Fruit fly (Drosophila melanogaster) whole organism, embryonic: ENCODE data around the gene Bcat.
A peak's percentile ranks its signal among the peaks of the same experiment; 100 is the strongest.

Source experiments
- ATbp ChIP-seq: fragments of 200-800 bp; sonication (Bioruptor generic); optimal IDR thresholded peaks from 2 replicates; lab custom pipeline; 2017; ENCODE audit warnings: missing biosample characterization, mild to moderate bottlenecking, missing genetic modification characterization, missing genetic modification reagents
- Asciz ChIP-seq: fragments of 200-800 bp; sonication (Bioruptor generic); optimal IDR thresholded peaks from 2 replicates; lab custom pipeline; 2017; ENCODE audit warnings: missing biosample characterization, mild to moderate bottlenecking, missing genetic modification characterization, missing genetic modification reagents
- Bgb ChIP-seq: fragments of 200-800 bp; sonication (Bioruptor generic); IDR thresholded peaks from 2 replicates; pipeline ENCODE4 v1.3.6; 2022; ENCODE audit warnings: missing biosample characterization, missing genetic modification characterization; ENCODE audit not compliant: partially characterized antibody
- Blimp-1 ChIP-seq: fragments of 200-800 bp; sonication (Bioruptor generic); optimal IDR thresholded peaks from 3 replicates; lab custom pipeline; 2018; ENCODE audit warnings: missing biosample characterization, missing genetic modification characterization, mild to moderate bottlenecking, moderate library complexity, missing genetic modification reagents
- CG10654 ChIP-seq: fragments of 200-800 bp; sonication (Bioruptor generic); optimal IDR thresholded peaks from 2 replicates; lab custom pipeline; 2016; ENCODE audit warnings: missing biosample characterization, missing genetic modification characterization
- CG11247 ChIP-seq: fragments of 200-800 bp; sonication (Bioruptor generic); IDR thresholded peaks from 2 replicates; pipeline ENCODE4 v1.3.6; 2022; ENCODE audit warnings: missing biosample characterization, missing genetic modification characterization
- CG33557 ChIP-seq: fragments of 200-800 bp; sonication (Bioruptor generic); optimal IDR thresholded peaks from 2 replicates; lab custom pipeline; 2019; ENCODE audit warnings: missing biosample characterization, mild to moderate bottlenecking, missing genetic modification characterization, moderate library complexity
- CG34376 ChIP-seq: fragments of 200-800 bp; sonication (Bioruptor generic); optimal IDR thresholded peaks from 2 replicates; lab custom pipeline; 2018; ENCODE audit warnings: missing biosample characterization, mild to moderate bottlenecking, missing genetic modification characterization
- CG43689 ChIP-seq: fragments of 200-800 bp; sonication (Bioruptor generic); IDR thresholded peaks from 2 replicates; pipeline ENCODE4 v1.3.6; 2022; ENCODE audit warnings: missing biosample characterization, missing genetic modification characterization
- CG7745 ChIP-seq: fragments of 200-800 bp; sonication (Bioruptor generic); optimal IDR thresholded peaks from 2 replicates; lab custom pipeline; 2018; ENCODE audit warnings: missing biosample characterization, mild to moderate bottlenecking, missing genetic modification characterization, moderate library complexity
- CG8290 ChIP-seq, 3 experiments: fragments of 200-800 bp; sonication (Bioruptor generic); optimal IDR thresholded peaks; 2 replicates each; lab custom pipeline; 2016 to 2019; ENCODE audit warnings: missing biosample characterization in 3 of 3, missing genetic modification characterization in 3 of 3, mild to moderate bottlenecking in 2 of 3, moderate library complexity in 1 of 3
- CG9437 ChIP-seq: fragments of 200-800 bp; sonication (Bioruptor generic); optimal IDR thresholded peaks from 2 replicates; lab custom pipeline; 2018; ENCODE audit warnings: missing biosample characterization, mild to moderate bottlenecking, missing genetic modification characterization
- CTCF ChIP-seq: fragments of 200-800 bp; sonication (Bioruptor generic); optimal IDR thresholded peaks from 2 replicates; lab custom pipeline; 2017; ENCODE audit warnings: missing biosample characterization, mild to moderate bottlenecking, missing genetic modification characterization, moderate library complexity
- Dad ChIP-seq: fragments of 200-800 bp; sonication (Bioruptor generic); optimal IDR thresholded peaks from 3 replicates; lab custom pipeline; 2016; ENCODE audit warnings: missing biosample characterization, missing genetic modification characterization
- Dbx ChIP-seq: fragments of 200-800 bp; sonication (Bioruptor generic); IDR thresholded peaks from 3 replicates; pipeline ENCODE4 v1.3.6; 2022; ENCODE audit warnings: missing biosample characterization, missing genetic modification characterization
- Dref ChIP-seq: fragments of 200-800 bp; sonication (Bioruptor generic); IDR thresholded peaks from 2 replicates; pipeline ENCODE4 v1.3.6; 2022; ENCODE audit warnings: missing biosample characterization, missing genetic modification characterization
- Ets97D ChIP-seq: fragments of 200-800 bp; sonication (Bioruptor generic); optimal IDR thresholded peaks from 3 replicates; lab custom pipeline; 2016; ENCODE audit warnings: missing biosample characterization, missing genetic modification characterization
- H15 ChIP-seq: fragments of 200-800 bp; sonication (Bioruptor generic); IDR thresholded peaks from 3 replicates; pipeline ENCODE4 v1.3.6; 2022; ENCODE audit warnings: missing biosample characterization, missing genetic modification characterization
- HLH3B ChIP-seq: fragments of 200-800 bp; sonication (Bioruptor generic); IDR thresholded peaks from 2 replicates; pipeline ENCODE4 v1.3.6; 2022; ENCODE audit warnings: missing biosample characterization, missing genetic modification characterization
- HmgZ ChIP-seq: fragments of 200-800 bp; sonication (Bioruptor generic); optimal IDR thresholded peaks from 2 replicates; lab custom pipeline; 2018; ENCODE audit warnings: missing biosample characterization, mild to moderate bottlenecking, missing genetic modification characterization
- Oli ChIP-seq: fragments of 200-800 bp; sonication (Bioruptor generic); optimal IDR thresholded peaks from 2 replicates; lab custom pipeline; 2018; ENCODE audit warnings: missing biosample characterization, mild to moderate bottlenecking, missing genetic modification characterization, moderate library complexity
- Opbp ChIP-seq: fragments of 200-800 bp; sonication (Bioruptor generic); IDR thresholded peaks from 3 replicates; pipeline ENCODE4 v1.3.6; 2022; ENCODE audit warnings: missing biosample characterization, missing genetic modification characterization; ENCODE audit not compliant: partially characterized antibody
- Pdp1 ChIP-seq, 2 experiments: fragments of 200-800 bp; sonication (Bioruptor generic); optimal IDR thresholded peaks; 3 replicates each; lab custom pipeline; 2016; ENCODE audit warnings: missing biosample characterization in 2 of 2, missing genetic modification characterization in 2 of 2, mild to moderate bottlenecking in 1 of 2, moderate library complexity in 1 of 2
- Scr ChIP-seq: fragments of 200-800 bp; sonication (Bioruptor generic); IDR thresholded peaks from 2 replicates; pipeline ENCODE4 v1.3.6; 2022; ENCODE audit warnings: missing biosample characterization, missing genetic modification characterization; ENCODE audit not compliant: partially characterized antibody
- cg ChIP-seq: fragments of 200-800 bp; sonication (Bioruptor generic); optimal IDR thresholded peaks from 3 replicates; lab custom pipeline; 2019; ENCODE audit warnings: missing biosample characterization, mild to moderate bottlenecking, missing genetic modification characterization, moderate library complexity
- grn ChIP-seq: fragments of 200-800 bp; sonication (Bioruptor generic); optimal IDR thresholded peaks from 3 replicates; lab custom pipeline; 2017; ENCODE audit warnings: missing biosample characterization, missing genetic modification characterization
- gsb ChIP-seq: fragments of 200-800 bp; sonication (Bioruptor generic); IDR thresholded peaks from 2 replicates; pipeline ENCODE4 v1.3.6; 2022; ENCODE audit warnings: missing biosample characterization, missing genetic modification characterization
- hbn ChIP-seq: fragments of 200-800 bp; sonication (Bioruptor generic); IDR thresholded peaks from 2 replicates; pipeline ENCODE4 v1.3.6; 2022; ENCODE audit warnings: missing biosample characterization, missing genetic modification characterization; ENCODE audit not compliant: partially characterized antibody
- hkb ChIP-seq, 2 experiments: fragments of 200-800 bp in 1 of 2; fragments of >200 bp in 1 of 2; sonication (Bioruptor generic) in 1 of 2; IDR thresholded peaks in 1 of 2; optimal IDR thresholded peaks in 1 of 2; 2 replicates each; pipeline versions ENCODE4 v1.3.6 to Lab custom; 2017 to 2022; ENCODE audit warnings: missing biosample characterization in 1 of 2, missing genetic modification characterization in 1 of 2
- insv ChIP-seq, 2 experiments: fragments of 200-800 bp; sonication (Bioruptor generic); optimal IDR thresholded peaks; 3 replicates each; lab custom pipeline; 2016 to 2018; ENCODE audit warnings: missing biosample characterization in 2 of 2, missing genetic modification characterization in 2 of 2
- lbe ChIP-seq: fragments of 200-800 bp; sonication (Bioruptor generic); optimal IDR thresholded peaks from 2 replicates; lab custom pipeline; 2016; ENCODE audit warnings: missing biosample characterization, mild to moderate bottlenecking, missing genetic modification characterization
- maf-S ChIP-seq: fragments of 200-800 bp; sonication (Bioruptor generic); optimal IDR thresholded peaks from 2 replicates; lab custom pipeline; 2016; ENCODE audit warnings: missing biosample characterization, missing genetic modification characterization
- mam ChIP-seq: fragments of 200-800 bp; sonication (Bioruptor generic); optimal IDR thresholded peaks from 3 replicates; lab custom pipeline; 2016; ENCODE audit warnings: missing biosample characterization, missing genetic modification characterization
- nerfin-2 ChIP-seq: fragments of 200-800 bp; sonication (Bioruptor generic); IDR thresholded peaks from 2 replicates; pipeline ENCODE4 v1.3.6; 2022; ENCODE audit warnings: missing biosample characterization, missing genetic modification characterization; ENCODE audit not compliant: partially characterized antibody
- oc ChIP-seq: fragments of 200-800 bp; sonication (Bioruptor generic); optimal IDR thresholded peaks from 2 replicates; lab custom pipeline; 2018; ENCODE audit warnings: missing biosample characterization, mild to moderate bottlenecking, missing genetic modification characterization, moderate library complexity
- org-1 ChIP-seq: fragments of 200-800 bp; sonication (Bioruptor generic); optimal IDR thresholded peaks from 2 replicates; lab custom pipeline; 2017; ENCODE audit warnings: missing biosample characterization, missing genetic modification characterization
- pros ChIP-seq: fragments of 200-800 bp; sonication (Bioruptor generic); optimal IDR thresholded peaks from 3 replicates; lab custom pipeline; 2019; ENCODE audit warnings: missing biosample characterization, mild to moderate bottlenecking, missing genetic modification characterization, moderate library complexity
- pzg ChIP-seq: fragments of 200-800 bp; sonication (Bioruptor generic); optimal IDR thresholded peaks from 3 replicates; lab custom pipeline; 2018; ENCODE audit warnings: missing biosample characterization, mild to moderate bottlenecking, missing genetic modification characterization, moderate library complexity
- schlank ChIP-seq: fragments of 200-800 bp; sonication (Bioruptor generic); optimal IDR thresholded peaks from 2 replicates; lab custom pipeline; 2018; ENCODE audit warnings: missing biosample characterization, mild to moderate bottlenecking, missing genetic modification characterization
- sd ChIP-seq: fragments of 200-800 bp; sonication (Bioruptor generic); optimal IDR thresholded peaks from 3 replicates; lab custom pipeline; 2018; ENCODE audit warnings: missing biosample characterization, mild to moderate bottlenecking, missing genetic modification characterization, moderate library complexity
- sima ChIP-seq: fragments of 200-800 bp; sonication (Bioruptor generic); optimal IDR thresholded peaks from 2 replicates; lab custom pipeline; 2016; ENCODE audit warnings: missing biosample characterization, missing genetic modification characterization
- sisA ChIP-seq: fragments of 200-800 bp; sonication (Bioruptor generic); IDR thresholded peaks from 2 replicates; pipeline ENCODE4 v1.3.6; 2022; ENCODE audit warnings: missing biosample characterization, missing genetic modification characterization
- slbo ChIP-seq: fragments of 200-800 bp; sonication (Bioruptor generic); IDR thresholded peaks from 2 replicates; pipeline ENCODE4 v1.3.6; 2022; ENCODE audit warnings: missing biosample characterization, missing genetic modification characterization
- tna ChIP-seq: fragments of 200-800 bp; sonication (Bioruptor generic); IDR thresholded peaks from 2 replicates; pipeline ENCODE4 v1.3.6; 2022; ENCODE audit warnings: missing biosample characterization, missing genetic modification characterization; ENCODE audit not compliant: partially characterized antibody
- unpg ChIP-seq: fragments of 200-800 bp; sonication (Bioruptor generic); optimal IDR thresholded peaks from 3 replicates; lab custom pipeline; 2018; ENCODE audit warnings: missing biosample characterization, mild to moderate bottlenecking, missing genetic modification characterization, moderate library complexity
- vnd ChIP-seq: fragments of 200-800 bp; sonication (Bioruptor generic); IDR thresholded peaks from 3 replicates; pipeline ENCODE4 v1.3.6; 2022; ENCODE audit warnings: missing biosample characterization, missing genetic modification characterization; ENCODE audit not compliant: partially characterized antibody
- wor ChIP-seq: fragments of 200-800 bp; sonication (Bioruptor generic); IDR thresholded peaks from 2 replicates; pipeline ENCODE4 v1.3.6; 2022; ENCODE audit warnings: missing biosample characterization, missing genetic modification characterization

Bcat gene

dm6 chrX:13370826-13371703 is 25.6 kb upstream of the Bcat start (continued):
- no peak for TF ChIP-seq Oli
- peak; percentile 65 for TF ChIP-seq Scr (GFP tag; lab: Robert Waterston, UW)
- no peak for TF ChIP-seq HLH3B
- no peak for TF ChIP-seq CG11247 (GFP tag; lab: Robert Waterston, UW)
- TF ChIP-seq CG34376 (GFP tag; lab: Kevin White, UChicago), result peak; percentile 2
- no peak for TF ChIP-seq ATbp (GFP tag; lab: Kevin White, UChicago)
- peak; percentile 59 for TF ChIP-seq HmgZ
- TF ChIP-seq CG8290 (GFP tag; optimal IDR thresholded peaks at IDR 0.05; lab: Kevin White, UChicago), result no peak
- peak in 1 of 2 experiments; percentile 50 for TF ChIP-seq CG8290 (tag; optimal IDR thresholded peaks at IDR 0.05; lab: Kevin White, UChicago)
- peak; percentile 75 for TF ChIP-seq tna (GFP tag; lab: Robert Waterston, UW)
- no peak for TF ChIP-seq pros (GFP tag; lab: Kevin White, UChicago)
- TF ChIP-seq Pdp1 (GFP tag; optimal IDR thresholded peaks at IDR 0.05; lab: Kevin White, UChicago), result peak; percentile 9 to 45
- TF ChIP-seq CG7745 (tag; lab: Kevin White, UChicago), result no peak
- TF ChIP-seq CG43689 (GFP tag; lab: Robert Waterston, UW), result no peak
- peak; percentile 68 for TF ChIP-seq pzg (GFP tag; lab: Kevin White, UChicago)
- TF ChIP-seq CG9437 (GFP tag; lab: Kevin White, UChicago), result no peak
- TF ChIP-seq Blimp-1 (GFP tag; lab: Kevin White, UChicago), result peak; percentile 72
- TF ChIP-seq slbo, result peak; percentile 37; the same call in 1 of the 2 replicates
- TF ChIP-seq hbn, result 0 out of 2 replicates have a peak, but pooled peaks have one; percentile 38
- no peak for TF ChIP-seq gsb (GFP tag; lab: Robert Waterston, UW)
- TF ChIP-seq vnd (GFP tag; lab: Robert Waterston, UW), result peak; percentile 53; the same call in 2 of the 3 replicates
- TF ChIP-seq insv (GFP tag; optimal IDR thresholded peaks at IDR 0.05; lab: Kevin White, UChicago), result peak in 1 of 2 experiments; percentile 61
- no peak for TF ChIP-seq org-1 (GFP tag; lab: Kevin White, UChicago)
- no peak for TF ChIP-seq wor
- TF ChIP-seq mam (GFP tag; lab: Kevin White, UChicago), result peak; percentile 28
- TF ChIP-seq Dad (GFP tag; lab: Kevin White, UChicago), result peak; percentile 23
- TF ChIP-seq Opbp (GFP tag; lab: Robert Waterston, UW), result peak; percentile 60; the same call in 2 of the 3 replicates
- TF ChIP-seq Dref (GFP tag; lab: Robert Waterston, UW), result peak; percentile 82
- TF ChIP-seq sisA (GFP tag; lab: Robert Waterston, UW), result no peak
- TF ChIP-seq hkb (optimal IDR thresholded peaks at IDR 0.05; lab: Kevin White, UChicago), result no peak
- no peak for TF ChIP-seq hkb (GFP tag; IDR thresholded peaks at IDR 0.05; lab: Robert Waterston, UW)
- no peak for TF ChIP-seq H15 (GFP tag; lab: Robert Waterston, UW)
- TF ChIP-seq sima (GFP tag; lab: Kevin White, UChicago), result no peak
- no peak for TF ChIP-seq CG10654 (GFP tag; lab: Kevin White, UChicago)
- no peak for TF ChIP-seq maf-S (GFP tag; lab: Kevin White, UChicago)
- TF ChIP-seq schlank (tag; lab: Kevin White, UChicago), result no peak
- peak; percentile 76 for TF ChIP-seq Bgb (GFP tag; lab: Robert Waterston, UW)
- peak; percentile 30 for TF ChIP-seq CTCF (GFP tag; lab: Kevin White, UChicago)
- TF ChIP-seq unpg, result peak; percentile 4
- no peak for TF ChIP-seq oc
- TF ChIP-seq cg (GFP tag; lab: Kevin White, UChicago), result peak; percentile 80
- TF ChIP-seq Ets97D (GFP tag; lab: Kevin White, UChicago), result peak; percentile 3
- TF ChIP-seq lbe (GFP tag; lab: Kevin White, UChicago), result no peak
- no peak for TF ChIP-seq CG33557 (GFP tag; lab: Kevin White, UChicago)
- no peak for TF ChIP-seq grn (GFP tag; lab: Kevin White, UChicago)
- TF ChIP-seq Dbx (GFP tag; lab: Robert Waterston, UW), result no peak
- TF ChIP-seq sd (tag; lab: Kevin White, UChicago), result peak; percentile 7
- TF ChIP-seq Asciz (GFP tag; lab: Kevin White, UChicago), result peak; percentile 5
- peak; percentile 62 for TF ChIP-seq nerfin-2 (GFP tag; lab: Robert Waterston, UW)
